Fruit fly (Drosophila melanogaster): Measurements from ENCODE around the gene CG33654.

Gene CG33654

dm6 chr3R:9594839-9595238 is 11.8 kb upstream of the CG33654 start:
- no peak for TF ChIP-seq h (optimal IDR thresholded peaks at IDR 0.05)
- TF ChIP-seq ttk (optimal IDR thresholded peaks at IDR 0.05), result no peak
- TF ChIP-seq Sin3A (optimal IDR thresholded peaks at IDR 0.05), result no peak
- no peak for TF ChIP-seq Myc (optimal IDR thresholded peaks at IDR 0.05)
- no peak for TF ChIP-seq insv (optimal IDR thresholded peaks at IDR 0.05)
- TF ChIP-seq psq (optimal IDR thresholded peaks at IDR 0.05), result no peak

DNA sequence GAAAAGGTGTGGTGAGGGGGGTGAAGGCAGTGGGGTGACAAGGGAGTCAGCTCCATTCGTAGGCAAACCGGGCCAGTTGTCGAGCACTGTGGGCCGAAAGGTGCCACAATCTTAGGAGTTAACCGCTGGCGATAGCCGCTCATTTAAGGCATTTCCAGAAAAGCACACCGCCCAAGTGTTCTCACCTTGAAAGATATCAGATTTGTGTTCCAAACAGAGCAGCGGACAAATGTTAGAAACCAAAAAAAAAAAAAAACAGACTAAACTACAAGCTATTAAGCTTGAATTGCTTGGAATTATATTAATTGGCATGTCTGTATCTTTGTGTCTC is 11.2 kb upstream of the CG33654 start:
- TF ChIP-seq insv (optimal IDR thresholded peaks at IDR 0.05), result no peak
- no peak for TF ChIP-seq Myc (optimal IDR thresholded peaks at IDR 0.05)
- no peak for TF ChIP-seq ttk (optimal IDR thresholded peaks at IDR 0.05)
- TF ChIP-seq Sin3A (optimal IDR thresholded peaks at IDR 0.05), result no peak

DNA sequence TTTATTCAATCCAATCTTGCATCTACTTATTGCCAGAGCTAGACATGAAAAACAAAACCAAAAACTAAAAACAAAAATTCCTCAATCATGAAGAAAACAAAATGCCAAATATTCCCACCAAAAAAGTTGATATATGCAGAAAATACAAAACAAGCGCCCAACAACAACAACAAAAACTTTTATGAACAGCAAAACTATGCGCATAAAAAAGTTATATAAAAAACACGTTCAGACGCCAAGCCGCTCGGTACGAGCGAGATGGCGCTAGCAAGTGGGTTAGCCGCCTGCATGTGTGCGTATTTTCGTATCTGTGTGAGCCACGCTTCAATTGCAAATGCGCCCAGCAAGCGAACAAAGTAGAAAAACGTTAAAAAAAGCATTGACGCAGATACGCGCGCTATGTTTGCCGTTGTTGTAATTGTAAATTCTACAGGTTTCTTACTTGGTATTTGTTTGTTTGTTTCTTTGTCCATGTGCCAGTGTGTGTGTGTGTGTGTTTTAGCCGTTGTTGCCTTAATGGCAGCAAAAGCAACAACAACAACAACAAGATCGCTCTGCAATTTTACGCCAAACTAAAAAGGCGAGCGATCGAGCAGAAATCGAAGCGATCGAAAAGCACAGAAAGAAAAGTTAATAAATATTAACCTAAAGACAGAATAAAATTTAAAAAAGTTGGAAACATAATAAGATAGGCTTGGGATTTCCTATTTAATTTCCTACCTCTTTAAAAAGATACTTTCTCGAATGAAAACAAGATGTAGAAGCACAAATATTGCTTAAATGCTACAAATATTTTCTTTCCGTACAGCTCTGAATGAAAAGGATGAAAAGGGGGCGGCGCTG is 10.6 kb upstream of the CG33654 start:
- TF ChIP-seq Sin3A (optimal IDR thresholded peaks at IDR 0.05) (no peak), insv (optimal IDR thresholded peaks at IDR 0.05) (no peak), h (optimal IDR thresholded peaks at IDR 0.05) (no peak), psq (optimal IDR thresholded peaks at IDR 0.05) (no peak), Myc (optimal IDR thresholded peaks at IDR 0.05) (no peak), ttk (optimal IDR thresholded peaks at IDR 0.05) (no peak)

- no peak for TF ChIP-seq h (optimal IDR thresholded peaks at IDR 0.05)
- no peak for TF ChIP-seq insv (optimal IDR thresholded peaks at IDR 0.05)
- no peak for TF ChIP-seq Myc (optimal IDR thresholded peaks at IDR 0.05)
- TF ChIP-seq psq (optimal IDR thresholded peaks at IDR 0.05), result no peak
- TF ChIP-seq ttk (optimal IDR thresholded peaks at IDR 0.05), result no peak
- TF ChIP-seq Sin3A (optimal IDR thresholded peaks at IDR 0.05), result no peak
Observed at dm6 chr3R:9591769-9592388, 8.9 kb upstream of the CG33654 start.

- TF ChIP-seq psq (optimal IDR thresholded peaks at IDR 0.05), result no peak
- no peak for TF ChIP-seq Sin3A (optimal IDR thresholded peaks at IDR 0.05)
- TF ChIP-seq h (optimal IDR thresholded peaks at IDR 0.05), result no peak
- TF ChIP-seq Myc (optimal IDR thresholded peaks at IDR 0.05), result no peak
- no peak for TF ChIP-seq insv (optimal IDR thresholded peaks at IDR 0.05)
Observed at dm6 chr3R:9590952-9591532, 8.0 kb upstream of the CG33654 start, which contains the start of the genes bocks and CG8312. Gene bocks, minus strand, starts transcription at chr3R:9591002. Gene CG8312, plus strand, starts transcription at chr3R:9591309.

- TF ChIP-seq psq (optimal IDR thresholded peaks at IDR 0.05) (no peak), insv (optimal IDR thresholded peaks at IDR 0.05) (no peak), Sin3A (optimal IDR thresholded peaks at IDR 0.05) (no peak), Myc (optimal IDR thresholded peaks at IDR 0.05) (no peak), h (optimal IDR thresholded peaks at IDR 0.05) (no peak), ttk (optimal IDR thresholded peaks at IDR 0.05) (no peak)
Observed at dm6 chr3R:9586663-9587248, 3.7 kb upstream of the CG33654 start, which contains the start of gene P58IPK. Gene P58IPK, plus strand, starts transcription at chr3R:9586942.

- TF ChIP-seq insv (optimal IDR thresholded peaks at IDR 0.05) (no peak), ttk (optimal IDR thresholded peaks at IDR 0.05) (no peak), h (optimal IDR thresholded peaks at IDR 0.05) (no peak), Sin3A (optimal IDR thresholded peaks at IDR 0.05) (no peak), Myc (optimal IDR thresholded peaks at IDR 0.05) (no peak)
Observed at dm6 chr3R:9581973-9582372, 1.0 kb downstream of the CG33654 start.

- TF ChIP-seq psq (optimal IDR thresholded peaks at IDR 0.05) (no peak), h (optimal IDR thresholded peaks at IDR 0.05) (no peak), insv (optimal IDR thresholded peaks at IDR 0.05) (no peak), Myc (optimal IDR thresholded peaks at IDR 0.05) (no peak), ttk (optimal IDR thresholded peaks at IDR 0.05) (no peak), Sin3A (optimal IDR thresholded peaks at IDR 0.05) (no peak)
Observed at dm6 chr3R:9581089-9581520, 1.9 kb downstream of the CG33654 start, which contains the start of gene CG8301. Gene CG8301, plus strand, starts transcription at chr3R:9581306.

- TF ChIP-seq Myc (optimal IDR thresholded peaks at IDR 0.05), result no peak
- no peak for TF ChIP-seq h (optimal IDR thresholded peaks at IDR 0.05)
- no peak for TF ChIP-seq psq (optimal IDR thresholded peaks at IDR 0.05)
- no peak for TF ChIP-seq insv (optimal IDR thresholded peaks at IDR 0.05)
Observed at dm6 chr3R:9577382-9578137, 5.5 kb downstream of the CG33654 start, which contains the start of the genes Kap-alpha3 and Son. Gene Kap-alpha3, minus strand, starts transcription at chr3R:9577733. Gene Son, plus strand, starts transcription at chr3R:9578042.

DNA sequence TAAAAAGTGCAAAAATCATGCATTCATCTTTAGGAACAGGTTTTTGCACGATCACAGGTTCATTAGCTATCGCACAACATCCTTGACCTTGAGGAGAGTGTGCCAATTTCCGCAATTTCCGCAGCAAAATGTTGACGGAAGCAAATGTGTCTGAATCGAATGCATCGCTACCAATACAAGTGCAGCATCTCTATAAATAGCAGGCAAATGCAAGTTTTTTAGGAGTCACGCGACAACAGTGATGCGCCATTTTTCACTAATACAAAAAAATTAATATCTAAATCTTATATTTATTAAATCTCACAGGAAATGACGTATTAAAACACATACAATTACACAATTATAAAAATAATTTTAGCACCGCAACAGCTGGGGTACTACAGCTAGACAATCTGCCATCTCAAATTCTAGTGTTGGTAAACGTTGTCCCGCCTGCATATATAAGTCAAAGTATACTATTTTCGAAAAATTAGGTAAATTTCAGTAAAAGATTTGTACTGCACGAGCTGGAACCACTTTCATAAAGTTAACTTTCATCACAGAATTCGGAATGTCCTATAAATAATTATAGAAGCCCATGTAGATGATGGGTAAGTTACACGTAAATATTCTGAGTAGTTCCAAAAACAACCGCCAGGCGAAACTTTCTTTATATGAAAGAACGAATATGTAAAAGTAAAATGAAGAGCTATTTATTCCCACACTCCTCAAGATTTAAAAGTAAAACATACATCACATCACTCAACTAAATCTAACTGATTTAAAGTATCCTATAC is 9.0 kb downstream of the CG33654 start, which contains the start of gene CG9399:
TSS of gene CG9399 (minus strand) at position 400 of the 776 bp plus-strand sequence.
- TF ChIP-seq Myc (optimal IDR thresholded peaks at IDR 0.05), result no peak
- TF ChIP-seq ttk (optimal IDR thresholded peaks at IDR 0.05), result no peak
- TF ChIP-seq insv (optimal IDR thresholded peaks at IDR 0.05), result no peak
- TF ChIP-seq psq (optimal IDR thresholded peaks at IDR 0.05), result no peak
- no peak for TF ChIP-seq Sin3A (optimal IDR thresholded peaks at IDR 0.05)
- TF ChIP-seq h (optimal IDR thresholded peaks at IDR 0.05), result no peak
